Fruit fly (Drosophila melanogaster): ENCODE results near the gene lectin-22C.

DNA sequence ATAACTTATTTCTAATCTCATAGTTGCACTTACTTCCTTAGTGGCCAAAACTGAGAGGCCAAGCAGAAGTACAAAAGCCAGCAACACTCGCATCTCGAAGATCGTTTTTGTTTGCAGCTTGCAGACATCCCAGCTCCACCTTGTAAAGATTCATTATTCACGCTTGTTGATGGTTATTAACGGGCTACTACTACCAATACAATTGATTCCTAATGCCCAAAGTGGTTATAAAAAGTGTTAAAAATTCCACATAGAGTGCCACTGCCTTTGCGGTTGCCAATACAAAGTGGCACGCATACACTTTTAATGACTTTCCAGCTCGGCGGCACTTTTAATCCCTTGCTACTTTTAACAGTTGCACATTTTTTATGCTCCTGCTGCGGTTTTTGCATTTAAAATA lies 45.0 kb downstream of the lectin-22C start, which contains the start of gene Obp22a:
- TF ChIP-seq CG8478 (optimal IDR thresholded peaks at IDR 0.05) (no peak), CTCF (optimal IDR thresholded peaks at IDR 0.05) (no peak)
